Worm (Caenorhabditis elegans) whole organism, young adult: Measurements from ENCODE around the gene C45G9.8.
A peak's percentile ranks its signal among the peaks of the same experiment; 100 is the strongest.

ENCODE experiments used
- B0019.2 ChIP-seq: fragments of 200-800 bp; sonication (Bioruptor generic); conservative IDR thresholded peaks from 2 replicates; pipeline ENCODE4 v1.3.6; 2022; ENCODE audit warnings: missing genetic modification reagents, missing genetic modification characterization, missing compliant biosample characterization
- B0035.1 ChIP-seq: sonication (generic microtip); optimal IDR thresholded peaks from 2 replicates; lab custom pipeline; 2016; ENCODE audit warnings: missing genetic modification characterization, mild to moderate bottlenecking, missing compliant biosample characterization, missing genotype, missing genetic modification reagents
- B0261.1 ChIP-seq: sonication (generic microtip); optimal IDR thresholded peaks from 2 replicates; lab custom pipeline; 2016; ENCODE audit warnings: mild to moderate bottlenecking, missing genetic modification characterization, moderate library complexity, missing compliant biosample characterization
- D2030.7 ChIP-seq: fragments of 200-800 bp; sonication (Bioruptor generic); IDR thresholded peaks from 2 replicates; pipeline ENCODE4 v1.3.6; 2022; ENCODE audit warnings: missing genetic modification reagents, missing genetic modification characterization, missing compliant biosample characterization
- F10E7.11 ChIP-seq: sonication (generic microtip); optimal IDR thresholded peaks from 2 replicates; lab custom pipeline; 2017; ENCODE audit warnings: mild to moderate bottlenecking, missing genetic modification characterization, moderate library complexity, missing compliant biosample characterization
- F23B12.7 ChIP-seq: sonication (generic microtip); optimal IDR thresholded peaks from 2 replicates; lab custom pipeline; 2017; ENCODE audit warnings: missing genetic modification characterization, mild to moderate bottlenecking, missing compliant biosample characterization, antibody characterized with exemption, moderate library complexity; ENCODE audit not compliant: insufficient read depth
- F37B4.10 ChIP-seq: fragments of 200-800 bp; sonication (Bioruptor generic); IDR thresholded peaks from 2 replicates; pipeline ENCODE4 v1.3.6; 2022; ENCODE audit warnings: missing genetic modification characterization, missing compliant biosample characterization
- T07F8.4 ChIP-seq: sonication (generic microtip); optimal IDR thresholded peaks from 2 replicates; lab custom pipeline; 2016; ENCODE audit warnings: mild to moderate bottlenecking, missing genetic modification characterization, moderate library complexity, missing compliant biosample characterization
- T26A5.8 ChIP-seq: sonication (generic microtip); optimal IDR thresholded peaks from 2 replicates; lab custom pipeline; 2016; ENCODE audit warnings: missing genetic modification characterization, missing compliant biosample characterization
- Y53F4B.3 ChIP-seq: fragments of 200-800 bp; sonication (Bioruptor generic); IDR thresholded peaks from 2 replicates; pipeline ENCODE4 v1.3.6; 2022; ENCODE audit warnings: missing genetic modification reagents, missing genetic modification characterization, missing compliant biosample characterization
- Y53G8AR.9 ChIP-seq: fragments of 200-800 bp; sonication (Bioruptor generic); conservative IDR thresholded peaks from 2 replicates; pipeline ENCODE4 v1.3.6; 2022; ENCODE audit warnings: missing genetic modification reagents, missing genetic modification characterization, missing compliant biosample characterization
- Y67H2A.10 ChIP-seq: fragments of 200-800 bp; sonication (Bioruptor generic); conservative IDR thresholded peaks from 2 replicates; pipeline ENCODE4 v1.3.6; 2022; ENCODE audit warnings: missing genetic modification reagents, missing genetic modification characterization, missing compliant biosample characterization
- ama-1 ChIP-seq, 3 experiments: fragments of 150-350 bp in 1 of 3; sonication (generic microtip) in 2 of 3; optimal IDR thresholded peaks; 2 replicates each; lab custom pipeline; 2014 to 2018; ENCODE audit warnings: missing biosample characterization in 2 of 3, missing genetic modification characterization in 2 of 3, missing genetic modification reagents in 2 of 3
- aptf-2 ChIP-seq: fragments of 200-800 bp; sonication (Bioruptor generic); conservative IDR thresholded peaks from 2 replicates; pipeline ENCODE4 v1.3.6; 2022; ENCODE audit warnings: missing genetic modification reagents, missing genetic modification characterization, missing compliant biosample characterization
- attf-3 ChIP-seq: fragments of 200-800 bp; sonication (Bioruptor generic); conservative IDR thresholded peaks from 2 replicates; pipeline ENCODE4 v1.3.6; 2022; ENCODE audit warnings: missing genetic modification reagents, missing genetic modification characterization, missing compliant biosample characterization
- cebp-2 ChIP-seq: fragments of 200-800 bp; sonication (Bioruptor generic); IDR thresholded peaks from 2 replicates; pipeline ENCODE4 v1.3.6; 2022; ENCODE audit warnings: missing genetic modification characterization, missing compliant biosample characterization
- ceh-27 ChIP-seq: fragments of 200-800 bp; sonication (Bioruptor generic); optimal IDR thresholded peaks from 2 replicates; lab custom pipeline; 2018; ENCODE audit warnings: mild to moderate bottlenecking, missing genetic modification characterization, moderate library complexity, missing compliant biosample characterization
- ceh-40 ChIP-seq: fragments of 200-800 bp; sonication (Bioruptor generic); IDR thresholded peaks from 2 replicates; pipeline ENCODE4 v1.3.6; 2022; ENCODE audit warnings: missing genetic modification characterization, missing compliant biosample characterization
- chd-7 ChIP-seq: sonication (generic microtip); optimal IDR thresholded peaks from 2 replicates; lab custom pipeline; 2016; ENCODE audit warnings: mild to moderate bottlenecking, missing genetic modification characterization, moderate library complexity, missing compliant biosample characterization
- dpl-1 ChIP-seq: fragments of 150-350 bp; optimal IDR thresholded peaks from 2 replicates; lab custom pipeline; 2014; ENCODE audit warnings: missing biosample characterization, missing genetic modification reagents, missing genetic modification characterization
- egl-18 ChIP-seq: fragments of 200-800 bp; sonication (Bioruptor generic); IDR thresholded peaks from 2 replicates; pipeline ENCODE4 v1.3.6; 2022; ENCODE audit warnings: missing genetic modification reagents, missing genetic modification characterization, missing compliant biosample characterization
- egrh-3 ChIP-seq: fragments of 200-800 bp; sonication (Bioruptor generic); IDR thresholded peaks from 2 replicates; pipeline ENCODE4 v1.3.6; 2022; ENCODE audit warnings: missing genetic modification reagents, missing genetic modification characterization, missing compliant biosample characterization
- ets-4 ChIP-seq: fragments of 200-800 bp; sonication (Bioruptor generic); optimal IDR thresholded peaks from 2 replicates; lab custom pipeline; 2018; ENCODE audit warnings: mild to moderate bottlenecking, missing genetic modification characterization, missing compliant biosample characterization
- fkh-3 ChIP-seq: sonication (generic microtip); optimal IDR thresholded peaks from 2 replicates; lab custom pipeline; 2016; ENCODE audit warnings: mild to moderate bottlenecking, missing genetic modification characterization, missing compliant biosample characterization
- hlh-12 ChIP-seq: sonication (generic microtip); optimal IDR thresholded peaks from 2 replicates; lab custom pipeline; 2016; ENCODE audit warnings: missing genetic modification characterization, missing compliant biosample characterization
- hlh-26 ChIP-seq: fragments of 200-800 bp; sonication (Bioruptor generic); conservative IDR thresholded peaks from 2 replicates; pipeline ENCODE4 v1.3.6; 2022; ENCODE audit warnings: missing genetic modification reagents, missing genetic modification characterization, missing compliant biosample characterization
- hrde-1 ChIP-seq: sonication (generic microtip); optimal IDR thresholded peaks from 2 replicates; lab custom pipeline; 2016; ENCODE audit warnings: missing genetic modification characterization, mild to moderate bottlenecking, missing compliant biosample characterization, moderate library complexity, missing genotype, missing genetic modification reagents, borderline replicate concordance
- lag-1 ChIP-seq: fragments of 200-800 bp; sonication (Bioruptor generic); IDR thresholded peaks from 2 replicates; pipeline ENCODE4 v1.3.6; 2022; ENCODE audit warnings: missing genetic modification reagents, missing genetic modification characterization, missing compliant biosample characterization
- lin-26 ChIP-seq: fragments of 200-800 bp; sonication (Bioruptor generic); IDR thresholded peaks from 2 replicates; pipeline ENCODE4 v1.3.6; 2022; ENCODE audit warnings: missing genetic modification reagents, missing genetic modification characterization, missing compliant biosample characterization
- lin-40 ChIP-seq: sonication (generic microtip); optimal IDR thresholded peaks from 2 replicates; lab custom pipeline; 2016; ENCODE audit warnings: missing genetic modification characterization, mild to moderate bottlenecking, missing compliant biosample characterization, missing genotype, missing genetic modification reagents
- lir-1 ChIP-seq: fragments of 200-800 bp; sonication (Bioruptor generic); conservative IDR thresholded peaks from 2 replicates; pipeline ENCODE4 v1.3.6; 2022; ENCODE audit warnings: missing genetic modification reagents, missing genetic modification characterization, missing compliant biosample characterization
- madf-6 ChIP-seq: fragments of 200-800 bp; sonication (Bioruptor generic); IDR thresholded peaks from 2 replicates; pipeline ENCODE4 v1.3.6; 2022; ENCODE audit warnings: missing genetic modification reagents, missing genetic modification characterization, missing compliant biosample characterization
- madf-8 ChIP-seq: fragments of 200-800 bp; sonication (Bioruptor generic); conservative IDR thresholded peaks from 2 replicates; pipeline ENCODE4 v1.3.6; 2022; ENCODE audit warnings: missing genetic modification reagents, missing genetic modification characterization, missing compliant biosample characterization
- mel-28 ChIP-seq: sonication (generic microtip); optimal IDR thresholded peaks from 2 replicates; lab custom pipeline; 2016; ENCODE audit warnings: borderline replicate concordance, mild to moderate bottlenecking, missing genetic modification characterization, missing compliant biosample characterization
- mxl-1 ChIP-seq: sonication (generic microtip); optimal IDR thresholded peaks from 2 replicates; lab custom pipeline; 2016; ENCODE audit warnings: missing genetic modification characterization, missing compliant biosample characterization
- nfya-2 ChIP-seq: fragments of 200-800 bp; sonication (Bioruptor generic); IDR thresholded peaks from 2 replicates; pipeline ENCODE4 v1.3.6; 2022; ENCODE audit warnings: missing genetic modification reagents, missing genetic modification characterization, missing compliant biosample characterization
- nhr-90 ChIP-seq: sonication (generic microtip); optimal IDR thresholded peaks from 2 replicates; lab custom pipeline; 2016; ENCODE audit warnings: missing genotype, mild to moderate bottlenecking, missing genetic modification characterization, missing compliant biosample characterization
- repo-1 ChIP-seq: sonication (generic microtip); optimal IDR thresholded peaks from 2 replicates; lab custom pipeline; 2017; ENCODE audit warnings: mild to moderate bottlenecking, missing genetic modification characterization, missing compliant biosample characterization
- sdz-38 ChIP-seq: sonication (generic microtip); optimal IDR thresholded peaks from 2 replicates; lab custom pipeline; 2016; ENCODE audit warnings: missing genotype, missing genetic modification characterization, missing compliant biosample characterization
- snpc-4 ChIP-seq, 5 experiments: fragments of 150-350 bp in 1 of 5; sonication (generic microtip) in 4 of 5; optimal IDR thresholded peaks; 2 replicates each; lab custom pipeline; 2014 to 2018; ENCODE audit warnings: missing genetic modification characterization in 5 of 5, missing biosample characterization in 3 of 5, antibody characterized with exemption in 2 of 5, mild to moderate bottlenecking in 2 of 5, missing compliant biosample characterization in 2 of 5, missing genotype in 2 of 5, moderate library complexity in 2 of 5, missing genetic modification reagents in 1 of 5
- somi-1 ChIP-seq: fragments of 200-800 bp; sonication (Bioruptor generic); optimal IDR thresholded peaks from 2 replicates; lab custom pipeline; 2018; ENCODE audit warnings: mild to moderate bottlenecking, missing genetic modification characterization, missing compliant biosample characterization
- tbp1 ChIP-seq: fragments of 200-800 bp; sonication (Bioruptor generic); optimal IDR thresholded peaks from 2 replicates; lab custom pipeline; 2018; ENCODE audit warnings: mild to moderate bottlenecking, missing genetic modification characterization, missing compliant biosample characterization
- tbx-9 ChIP-seq: sonication (generic microtip); optimal IDR thresholded peaks from 2 replicates; lab custom pipeline; 2016; ENCODE audit warnings: borderline replicate concordance, missing genetic modification characterization, inconsistent platforms, missing compliant biosample characterization
- unc-130 ChIP-seq: sonication (generic microtip); optimal IDR thresholded peaks from 2 replicates; lab custom pipeline; 2016; ENCODE audit warnings: missing genetic modification reagents, missing genetic modification characterization, missing compliant biosample characterization
- ztf-22 ChIP-seq: fragments of 200-800 bp; sonication (Bioruptor generic); optimal IDR thresholded peaks from 2 replicates; lab custom pipeline; 2018; ENCODE audit warnings: mild to moderate bottlenecking, missing genetic modification characterization, moderate library complexity, missing compliant biosample characterization
- ztf-25 ChIP-seq: fragments of 200-800 bp; sonication (Bioruptor generic); IDR thresholded peaks from 2 replicates; pipeline ENCODE4 v1.3.6; 2022; ENCODE audit warnings: missing genetic modification reagents, missing genetic modification characterization, missing compliant biosample characterization
- ztf-28 ChIP-seq: fragments of 200-800 bp; sonication (Bioruptor generic); IDR thresholded peaks from 2 replicates; pipeline ENCODE4 v1.3.6; 2022; ENCODE audit warnings: missing genetic modification reagents, missing genetic modification characterization, missing compliant biosample characterization

C45G9.8 gene

ce11 chrIII:5025136-5025629 is 28.3 kb downstream of the C45G9.8 start (continued):
- no peak for TF ChIP-seq F37B4.10
- no peak for TF ChIP-seq F23B12.7 (tag; lab: Kevin White, UChicago)
- TF ChIP-seq B0261.1 (tag; lab: Kevin White, UChicago) = peak; percentile 19
- peak; percentile 12; the same call in 1 of the 2 replicates for TF ChIP-seq Y67H2A.10 (GFP tag; lab: Robert Waterston, UW)
- TF ChIP-seq lin-26 (GFP tag; lab: Robert Waterston, UW) = no peak
- no peak; the same call in 1 of the 2 replicates for TF ChIP-seq madf-6
- TF ChIP-seq hlh-12 (tag; lab: Kevin White, UChicago) = no peak
- TF ChIP-seq dpl-1 (GFP tag; lab: Kevin White, UChicago) = no peak
- peak; percentile 28 for TF ChIP-seq lin-40
- peak; percentile 63 for TF ChIP-seq tbx-9
- no peak for TF ChIP-seq unc-130 (GFP tag; lab: Kevin White, UChicago)
- no peak for TF ChIP-seq madf-8 (GFP tag; lab: Robert Waterston, UW)
- TF ChIP-seq ceh-40 (GFP tag; lab: Robert Waterston, UW) = 0 out of 2 replicates have a peak, but pooled peaks have one; percentile 16
- no peak for TF ChIP-seq T26A5.8 (tag; lab: Kevin White, UChicago)
- no peak for TF ChIP-seq ztf-22
- no peak for TF ChIP-seq lag-1
- no peak for TF ChIP-seq F10E7.11 (tag; lab: Kevin White, UChicago)
- TF ChIP-seq ama-1 (optimal IDR thresholded peaks at IDR 0.05; lab: Kevin White, UChicago) = peak; percentile 90
- TF ChIP-seq ama-1 (GFP tag; optimal IDR thresholded peaks at IDR 0.05; lab: Kevin White, UChicago) = peak in 1 of 2 experiments; percentile 39
- no peak for TF ChIP-seq snpc-4 (GFP tag; optimal IDR thresholded peaks at IDR 0.05; lab: Kevin White, UChicago)
- peak in 2 of 4 experiments; percentile 26 to 43 for TF ChIP-seq snpc-4 (tag; optimal IDR thresholded peaks at IDR 0.05; lab: Kevin White, UChicago)
- TF ChIP-seq attf-3 (GFP tag; lab: Robert Waterston, UW) = peak; percentile 16; the same call in 1 of the 2 replicates
- no peak for TF ChIP-seq ztf-25 (GFP tag; lab: Robert Waterston, UW)
- no peak for TF ChIP-seq hlh-26
- TF ChIP-seq mel-28 = peak; percentile 37
- TF ChIP-seq ets-4 (GFP tag; lab: Kevin White, UChicago) = no peak
- no peak for TF ChIP-seq B0019.2 (GFP tag; lab: Robert Waterston, UW)
- peak; percentile 55 for TF ChIP-seq D2030.7 (GFP tag; lab: Robert Waterston, UW)
- peak; percentile 55; the same call in 1 of the 2 replicates for TF ChIP-seq lir-1 (GFP tag; lab: Robert Waterston, UW)
- peak; percentile 5 for TF ChIP-seq T07F8.4 (tag; lab: Kevin White, UChicago)
- peak; percentile 45 for TF ChIP-seq nhr-90
- no peak for TF ChIP-seq egl-18 (GFP tag; lab: Robert Waterston, UW)
- TF ChIP-seq mxl-1 (tag; lab: Kevin White, UChicago) = no peak
- TF ChIP-seq cebp-2 (GFP tag; lab: Robert Waterston, UW) = no peak
- peak; percentile 48 for TF ChIP-seq tbp1
- peak; percentile 58 for TF ChIP-seq hrde-1 (tag; lab: Kevin White, UChicago)
- TF ChIP-seq nfya-2 = no peak
- TF ChIP-seq ztf-28 = 0 out of 2 replicates have a peak, but pooled peaks have one; percentile 19
- TF ChIP-seq repo-1 (tag; lab: Kevin White, UChicago) = peak; percentile 62
- TF ChIP-seq chd-7 = peak; percentile 27
- 0 out of 2 replicates have a peak, but pooled peaks have one; percentile 75 for TF ChIP-seq Y53G8AR.9 (GFP tag; lab: Robert Waterston, UW)
- no peak for TF ChIP-seq egrh-3 (GFP tag; lab: Robert Waterston, UW)
- TF ChIP-seq fkh-3 (tag; lab: Kevin White, UChicago) = no peak
- TF ChIP-seq B0035.1 = peak; percentile 68
- TF ChIP-seq sdz-38 (tag; lab: Kevin White, UChicago) = no peak
- TF ChIP-seq somi-1 = no peak
- TF ChIP-seq ceh-27 (GFP tag; lab: Kevin White, UChicago) = no peak
- TF ChIP-seq Y53F4B.3 = peak; percentile 53; the same call in 1 of the 2 replicates
- TF ChIP-seq aptf-2 (GFP tag; lab: Robert Waterston, UW) = no peak
